Worm (Caenorhabditis elegans) whole organism, L1 larva: Measurements from ENCODE around the gene F26F12.2.

Experiments
- C16A3.4 ChIP-seq: fragments of 150-350 bp; optimal IDR thresholded peaks from 2 replicates; lab custom pipeline; 2014; ENCODE audit warnings: missing biosample characterization, missing genetic modification characterization
- aha-1 ChIP-seq: fragments of 150-350 bp; optimal IDR thresholded peaks from 2 replicates; lab custom pipeline; 2014; ENCODE audit warnings: missing biosample characterization, missing genetic modification characterization
- aly-2 ChIP-seq: fragments of 150-350 bp; optimal IDR thresholded peaks from 2 replicates; lab custom pipeline; 2014; ENCODE audit warnings: missing biosample characterization, missing genetic modification characterization
- ceh-63 ChIP-seq: fragments of 200-800 bp; sonication (Bioruptor generic); optimal IDR thresholded peaks from 2 replicates; lab custom pipeline; 2018; ENCODE audit warnings: mild to moderate bottlenecking, missing genetic modification characterization, missing compliant biosample characterization
- ceh-8 ChIP-seq: fragments of 200-800 bp; sonication (Bioruptor generic); optimal IDR thresholded peaks from 2 replicates; lab custom pipeline; 2018; ENCODE audit warnings: mild to moderate bottlenecking, missing genetic modification characterization, moderate library complexity, missing compliant biosample characterization
- ceh-82 ChIP-seq, 3 experiments: fragments of 150-350 bp in 1 of 3; sonication (generic microtip) in 2 of 3; optimal IDR thresholded peaks; 2 replicates each; lab custom pipeline; 2014 to 2017; ENCODE audit warnings: missing biosample characterization in 3 of 3, missing genetic modification characterization in 3 of 3
- ceh-88 ChIP-seq: fragments of 200-800 bp; sonication (Bioruptor generic); IDR thresholded peaks from 2 replicates; pipeline ENCODE4 v1.3.6; 2022; ENCODE audit warnings: missing genetic modification characterization, missing compliant biosample characterization
- ceh-90 ChIP-seq: sonication (generic microtip); optimal IDR thresholded peaks from 2 replicates; lab custom pipeline; 2016; ENCODE audit warnings: missing genetic modification characterization, missing compliant biosample characterization
- ces-1 ChIP-seq: fragments of 150-350 bp; optimal IDR thresholded peaks from 2 replicates; lab custom pipeline; 2014; ENCODE audit warnings: missing biosample characterization, missing genetic modification reagents, missing genetic modification characterization
- dpl-1 ChIP-seq, 3 experiments: fragments of 150-350 bp in 2 of 3; sonication (generic microtip) in 1 of 3; optimal IDR thresholded peaks; 2 replicates each; lab custom pipeline; 2014 to 2017; ENCODE audit warnings: missing biosample characterization in 3 of 3, missing genetic modification characterization in 3 of 3, missing genetic modification reagents in 3 of 3
- efl-3 ChIP-seq: fragments of 200-800 bp; sonication (Bioruptor generic); optimal IDR thresholded peaks from 2 replicates; lab custom pipeline; 2018; ENCODE audit warnings: mild to moderate bottlenecking, missing genetic modification characterization, missing compliant biosample characterization
- egl-13 ChIP-seq: sonication (generic microtip); optimal IDR thresholded peaks from 2 replicates; lab custom pipeline; 2016; ENCODE audit warnings: missing genotype, missing genetic modification reagents, missing genetic modification characterization, missing compliant biosample characterization
- egl-27 ChIP-seq, 2 experiments: fragments of 150-350 bp in 1 of 2; sonication (generic microtip); optimal IDR thresholded peaks; 3 replicates each; lab custom pipeline; 2017 to 2018; ENCODE audit warnings: missing biosample characterization in 2 of 2, missing genetic modification characterization in 2 of 2, missing genetic modification reagents in 2 of 2
- elt-2 ChIP-seq: sonication (generic microtip); optimal IDR thresholded peaks from 2 replicates; lab custom pipeline; 2016; ENCODE audit warnings: missing genetic modification characterization, mild to moderate bottlenecking, inconsistent platforms, missing compliant biosample characterization, missing genetic modification reagents
- elt-3 ChIP-seq, 6 experiments: fragments of 150-350 bp in 1 of 6; sonication (generic microtip); optimal IDR thresholded peaks; 2 replicates each; lab custom pipeline; 2017 to 2018; ENCODE audit warnings: missing biosample characterization in 6 of 6, missing genetic modification characterization in 6 of 6, inconsistent platforms in 1 of 6
- fkh-10 ChIP-seq: sonication (generic microtip); optimal IDR thresholded peaks from 2 replicates; lab custom pipeline; 2017; ENCODE audit warnings: missing biosample characterization, missing genetic modification reagents, missing genetic modification characterization
- fkh-4 ChIP-seq: sonication (generic microtip); optimal IDR thresholded peaks from 2 replicates; lab custom pipeline; 2016; ENCODE audit warnings: missing compliant biosample characterization, missing genetic modification characterization, borderline replicate concordance
- fos-1 ChIP-seq: fragments of 150-350 bp; optimal IDR thresholded peaks from 2 replicates; lab custom pipeline; 2014; ENCODE audit warnings: missing biosample characterization, missing genetic modification characterization
- hlh-17 ChIP-seq: fragments of 200-800 bp; sonication (Bioruptor generic); optimal IDR thresholded peaks from 2 replicates; lab custom pipeline; 2018; ENCODE audit warnings: missing genetic modification characterization, mild to moderate bottlenecking, missing compliant biosample characterization, moderate library complexity, borderline replicate concordance
- hlh-4 ChIP-seq: sonication (generic microtip); optimal IDR thresholded peaks from 2 replicates; lab custom pipeline; 2016; ENCODE audit warnings: mild to moderate bottlenecking, missing genetic modification characterization, missing compliant biosample characterization
- jun-1 ChIP-seq: fragments of 150-350 bp; optimal IDR thresholded peaks from 2 replicates; lab custom pipeline; 2014; ENCODE audit warnings: missing biosample characterization, missing genetic modification reagents, missing genetic modification characterization
- lin-14 ChIP-seq: fragments of 200-800 bp; sonication (Bioruptor generic); optimal IDR thresholded peaks from 2 replicates; lab custom pipeline; 2018; ENCODE audit warnings: mild to moderate bottlenecking, missing genetic modification characterization, moderate library complexity, missing compliant biosample characterization
- lin-15B ChIP-seq: fragments of 150-350 bp; sonication (generic microtip); optimal IDR thresholded peaks from 3 replicates; lab custom pipeline; 2014; ENCODE audit warnings: missing biosample characterization, missing genetic modification characterization
- lin-35 ChIP-seq, 2 experiments: fragments of 150-350 bp; optimal IDR thresholded peaks; 2 replicates each; lab custom pipeline; 2014; ENCODE audit warnings: missing biosample characterization in 2 of 2, missing genetic modification characterization in 2 of 2, missing genetic modification reagents in 2 of 2
- lin-39 ChIP-seq: fragments of 150-350 bp; optimal IDR thresholded peaks from 2 replicates; lab custom pipeline; 2014; ENCODE audit warnings: missing biosample characterization, missing genetic modification reagents, missing genetic modification characterization
- mdl-1 ChIP-seq, 2 experiments: fragments of 150-350 bp; optimal IDR thresholded peaks; 2 replicates each; lab custom pipeline; 2014 to 2017; ENCODE audit warnings: missing biosample characterization in 2 of 2, missing genetic modification characterization in 2 of 2, inconsistent platforms in 1 of 2
- mef-2 ChIP-seq: fragments of 150-350 bp; optimal IDR thresholded peaks from 2 replicates; lab custom pipeline; 2014; ENCODE audit warnings: missing biosample characterization, missing genetic modification characterization
- nhr-11 ChIP-seq: fragments of 150-350 bp; optimal IDR thresholded peaks from 2 replicates; lab custom pipeline; 2014; ENCODE audit warnings: missing biosample characterization, missing genetic modification characterization
- nhr-12 ChIP-seq: sonication (generic microtip); optimal IDR thresholded peaks from 2 replicates; lab custom pipeline; 2017; ENCODE audit warnings: missing biosample characterization, missing genetic modification characterization
- nhr-47 ChIP-seq: sonication (generic microtip); optimal IDR thresholded peaks from 2 replicates; lab custom pipeline; 2016; ENCODE audit warnings: mild to moderate bottlenecking, missing genetic modification characterization, moderate library complexity, missing compliant biosample characterization
- nhr-76 ChIP-seq: sonication (generic microtip); optimal IDR thresholded peaks from 2 replicates; lab custom pipeline; 2017; ENCODE audit warnings: missing biosample characterization, missing genetic modification characterization
- nhr-77 ChIP-seq: fragments of 150-350 bp; optimal IDR thresholded peaks from 2 replicates; lab custom pipeline; 2014; ENCODE audit warnings: missing biosample characterization, missing genetic modification characterization
- nhr-84 ChIP-seq: sonication (generic microtip); optimal IDR thresholded peaks from 2 replicates; lab custom pipeline; 2017; ENCODE audit warnings: missing biosample characterization, missing genetic modification characterization
- nhr-85 ChIP-seq: sonication (generic microtip); peaks from one replicate; lab custom pipeline; 2016; ENCODE audit warnings: missing genetic modification characterization, inconsistent platforms, missing compliant biosample characterization
- nhr-90 ChIP-seq: sonication (generic microtip); optimal IDR thresholded peaks from 2 replicates; lab custom pipeline; 2016; ENCODE audit warnings: mild to moderate bottlenecking, missing genetic modification characterization, missing compliant biosample characterization; ENCODE audit not compliant: poor library complexity
- pax-3 ChIP-seq: fragments of 200-800 bp; sonication (Bioruptor generic); optimal IDR thresholded peaks from 2 replicates; lab custom pipeline; 2018; ENCODE audit warnings: mild to moderate bottlenecking, missing genetic modification characterization, moderate library complexity, missing compliant biosample characterization
- pqm-1 ChIP-seq: sonication (generic microtip); optimal IDR thresholded peaks from 3 replicates; lab custom pipeline; 2017; ENCODE audit warnings: missing biosample characterization, missing genetic modification characterization
- skn-1 ChIP-seq: fragments of 150-350 bp; optimal IDR thresholded peaks from 2 replicates; lab custom pipeline; 2014; ENCODE audit warnings: missing biosample characterization, missing genetic modification characterization
- snu-23 ChIP-seq: sonication (generic microtip); optimal IDR thresholded peaks from 2 replicates; lab custom pipeline; 2016; ENCODE audit warnings: missing genetic modification characterization, missing compliant biosample characterization
- sox-4 ChIP-seq: sonication (generic microtip); optimal IDR thresholded peaks from 2 replicates; lab custom pipeline; 2016; ENCODE audit warnings: missing genetic modification characterization, missing compliant biosample characterization
- sup-37 ChIP-seq: fragments of 200-800 bp; sonication (Bioruptor generic); optimal IDR thresholded peaks from 2 replicates; lab custom pipeline; 2018; ENCODE audit warnings: mild to moderate bottlenecking, missing genetic modification characterization, missing compliant biosample characterization
- swsn-7 ChIP-seq: sonication (generic microtip); optimal IDR thresholded peaks from 2 replicates; lab custom pipeline; 2016; ENCODE audit warnings: missing genetic modification characterization, missing compliant biosample characterization
- tbx-2 ChIP-seq: sonication (generic microtip); optimal IDR thresholded peaks from 2 replicates; lab custom pipeline; 2016; ENCODE audit warnings: missing genetic modification characterization, missing compliant biosample characterization
- unc-130 ChIP-seq: fragments of 150-350 bp; optimal IDR thresholded peaks from 2 replicates; lab custom pipeline; 2017; ENCODE audit warnings: missing biosample characterization, missing genetic modification characterization, inconsistent platforms
- unc-30 ChIP-seq: sonication (generic microtip); optimal IDR thresholded peaks from 2 replicates; lab custom pipeline; 2017; ENCODE audit warnings: missing biosample characterization, missing genetic modification characterization
- unc-62 ChIP-seq: fragments of 150-350 bp; optimal IDR thresholded peaks from 2 replicates; lab custom pipeline; 2014; ENCODE audit warnings: missing biosample characterization, missing genetic modification reagents, missing genetic modification characterization
- vab-15 ChIP-seq: sonication (generic microtip); optimal IDR thresholded peaks from 2 replicates; lab custom pipeline; 2017; ENCODE audit warnings: missing genotype, mild to moderate bottlenecking, missing genetic modification characterization, missing compliant biosample characterization
- zag-1 ChIP-seq: fragments of 150-350 bp; optimal IDR thresholded peaks from 2 replicates; lab custom pipeline; 2014; ENCODE audit warnings: missing biosample characterization, missing genetic modification characterization
- zip-4 ChIP-seq: fragments of 200-800 bp; sonication (Bioruptor generic); optimal IDR thresholded peaks from 2 replicates; lab custom pipeline; 2018; ENCODE audit warnings: mild to moderate bottlenecking, missing genetic modification characterization, moderate library complexity, missing compliant biosample characterization
- ztf-11 ChIP-seq, 2 experiments: sonication (generic microtip); optimal IDR thresholded peaks; 2 replicates each; lab custom pipeline; 2016 to 2017; ENCODE audit warnings: missing genetic modification characterization in 2 of 2, missing biosample characterization in 1 of 2, missing compliant biosample characterization in 1 of 2

The F26F12.2 gene

ce11 chrV:5850671-5851070, 12.3 kb upstream of the F26F12.2 start (continued):
- TF ChIP-seq lin-35 (GFP tag; optimal IDR thresholded peaks at IDR 0.05; lab: Kevin White, UChicago): no peak
- no peak for TF ChIP-seq pax-3 (tag; lab: Kevin White, UChicago)
- no peak for TF ChIP-seq nhr-90
- TF ChIP-seq dpl-1 (GFP tag; optimal IDR thresholded peaks at IDR 0.05; lab: Kevin White, UChicago): no peak
- no peak for TF ChIP-seq hlh-17 (GFP tag; lab: Kevin White, UChicago)
- TF ChIP-seq, all 84 proteins: peak for 3

DNA sequence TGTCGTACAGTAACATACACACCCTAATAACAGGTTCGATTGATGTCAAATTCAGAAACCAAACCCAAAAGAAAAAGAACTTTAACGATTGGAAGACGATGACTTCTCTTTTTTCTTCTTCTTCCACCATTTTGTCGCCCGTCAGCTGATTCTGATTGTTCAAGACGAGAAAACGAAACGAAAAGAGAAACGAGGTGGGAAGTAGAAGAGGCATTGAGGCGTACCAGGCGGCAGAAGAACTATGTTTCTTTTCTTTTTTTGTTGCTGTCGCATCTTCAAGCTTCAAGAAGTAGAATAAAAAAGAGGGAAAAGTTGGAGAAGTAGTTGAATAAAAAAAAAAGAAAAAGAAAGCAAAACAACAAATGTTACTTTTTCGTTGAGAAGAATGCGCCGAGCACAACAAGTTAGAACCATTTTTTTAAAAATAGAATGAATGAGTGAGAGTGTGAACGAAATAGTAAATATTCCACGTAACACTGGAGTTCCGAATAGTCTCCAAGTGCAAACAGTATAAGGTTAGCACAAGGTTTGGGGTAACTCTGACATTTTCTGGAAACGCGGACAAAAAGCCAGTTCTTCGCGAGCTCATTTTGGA, 9.7 kb upstream of the F26F12.2 start:
- TF ChIP-seq zip-4 (GFP tag; lab: Kevin White, UChicago): no peak
- no peak for TF ChIP-seq ces-1
- no peak for TF ChIP-seq nhr-84 (tag; lab: Kevin White, UChicago)
- peak; percentile 65 for TF ChIP-seq lin-14 (GFP tag; lab: Kevin White, UChicago)
- TF ChIP-seq aha-1 (tag; lab: Kevin White, UChicago): no peak
- TF ChIP-seq sox-4 (tag; lab: Kevin White, UChicago): no peak
- TF ChIP-seq elt-3 (tag; optimal IDR thresholded peaks at IDR 0.05; lab: Kevin White, UChicago): peak in 1 of 6 experiments; percentile 10
- TF ChIP-seq vab-15 (tag; lab: Kevin White, UChicago): no peak
- no peak for TF ChIP-seq zag-1 (tag; lab: Kevin White, UChicago)
- no peak for TF ChIP-seq aly-2
- TF ChIP-seq nhr-77: no peak
- no peak for TF ChIP-seq sup-37 (GFP tag; lab: Kevin White, UChicago)
- no peak for TF ChIP-seq nhr-76 (tag; lab: Kevin White, UChicago)
- peak; percentile 29 for TF ChIP-seq nhr-85 (tag; lab: Kevin White, UChicago)
- TF ChIP-seq C16A3.4 (tag; lab: Kevin White, UChicago): no peak
- no peak for TF ChIP-seq unc-30 (tag; lab: Kevin White, UChicago)
- TF ChIP-seq ceh-8 (GFP tag; lab: Kevin White, UChicago): no peak
- TF ChIP-seq hlh-4: no peak
- TF ChIP-seq nhr-47 (tag; lab: Kevin White, UChicago): no peak
- no peak for TF ChIP-seq egl-27 (tag; optimal IDR thresholded peaks at IDR 0.05; lab: Kevin White, UChicago)
- peak; percentile 16 for TF ChIP-seq snu-23
- TF ChIP-seq jun-1 (tag; lab: Kevin White, UChicago): no peak
- TF ChIP-seq efl-3 (GFP tag; lab: Kevin White, UChicago): no peak
- no peak for TF ChIP-seq elt-2 (tag; lab: Kevin White, UChicago)
- TF ChIP-seq skn-1 (tag; lab: Kevin White, UChicago): no peak
- TF ChIP-seq swsn-7 (tag; lab: Kevin White, UChicago): no peak
- TF ChIP-seq nhr-11: no peak
- TF ChIP-seq egl-13 (tag; lab: Kevin White, UChicago): no peak
- TF ChIP-seq ceh-88 (GFP tag; lab: Robert Waterston, UW): no peak
- TF ChIP-seq unc-62 (GFP tag; lab: Kevin White, UChicago): no peak
- no peak for TF ChIP-seq ceh-63 (GFP tag; lab: Kevin White, UChicago)
- no peak for TF ChIP-seq hlh-17 (GFP tag; lab: Kevin White, UChicago)
- peak in 1 of 2 experiments; percentile 41 for TF ChIP-seq mdl-1 (tag; optimal IDR thresholded peaks at IDR 0.05; lab: Kevin White, UChicago)
- peak; percentile 22 for TF ChIP-seq fkh-10
- TF ChIP-seq pqm-1: no peak
- TF ChIP-seq pax-3 (tag; lab: Kevin White, UChicago): no peak
- no peak for TF ChIP-seq fkh-4
- no peak for TF ChIP-seq nhr-12 (tag; lab: Kevin White, UChicago)
- TF ChIP-seq mef-2: no peak
- no peak for TF ChIP-seq ceh-90
- TF ChIP-seq lin-39 (tag; lab: Kevin White, UChicago): no peak
- TF ChIP-seq fos-1: no peak
- no peak for TF ChIP-seq lin-15B
- TF ChIP-seq unc-130: no peak
- no peak for TF ChIP-seq tbx-2
- no peak for TF ChIP-seq ceh-82 (tag; optimal IDR thresholded peaks at IDR 0.05; lab: Kevin White, UChicago)
- TF ChIP-seq ztf-11 (tag; optimal IDR thresholded peaks at IDR 0.05; lab: Kevin White, UChicago): no peak
